Worm (Caenorhabditis elegans): ENCODE data around the gene nap-1.
A peak's percentile ranks its signal among the peaks of the same experiment; 100 is the strongest.

Gene nap-1

DNA sequence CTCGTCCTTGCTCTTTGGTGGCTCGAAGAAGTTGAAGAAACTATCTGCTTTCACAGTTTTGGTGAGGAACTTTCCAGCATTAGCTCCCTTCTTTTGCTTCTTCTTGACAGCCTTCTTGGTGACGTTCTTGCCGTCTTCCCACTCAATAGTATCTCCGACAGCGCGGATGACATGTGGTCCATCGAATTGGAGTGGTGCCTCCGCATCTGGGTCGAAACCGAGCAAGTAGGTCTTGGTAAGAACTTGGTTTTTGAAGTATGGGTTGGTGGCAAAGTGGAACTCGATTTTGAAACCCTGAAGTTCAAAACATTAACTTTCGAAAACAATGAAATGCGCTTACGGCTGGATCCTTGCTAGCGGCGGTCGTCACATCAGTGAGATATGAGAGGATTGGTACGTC lies 839 bp downstream of the nap-1 start:
- 0 out of 2 replicates have a peak, but pooled peaks have one; percentile 80 for TF ChIP-seq ceh-58 (GFP tag; IDR thresholded peaks at IDR 0.05)
- 0 out of 2 replicates have a peak, but pooled peaks have one; percentile 12 for TF ChIP-seq nhr-120 (GFP tag; IDR thresholded peaks at IDR 0.05)
- peak; percentile 51; the same call in 1 of the 2 replicates for TF ChIP-seq lin-26 (GFP tag; IDR thresholded peaks at IDR 0.05)
- TF ChIP-seq T07F8.4 (tag; optimal IDR thresholded peaks at IDR 0.05), result no peak

ce11 chrIV:8377501-8377900 lies 1.6 kb downstream of the nap-1 start, which contains the start of gene D2096.7:
D2096.7 (minus strand) TSS chrIV:8377630.
- no peak for TF ChIP-seq sdz-38 (tag; optimal IDR thresholded peaks at IDR 0.05)
- no peak for TF ChIP-seq ceh-27 (GFP tag; optimal IDR thresholded peaks at IDR 0.05)
- TF ChIP-seq madf-3 (GFP tag; IDR thresholded peaks at IDR 0.05), result peak; percentile 91
- TF ChIP-seq B0035.1 (tag; optimal IDR thresholded peaks at IDR 0.05), result peak; percentile 52
- TF ChIP-seq ZK185.1 (tag; optimal IDR thresholded peaks at IDR 0.05; ENCODE audit: poor library complexity, severe bottlenecking), result peak; percentile 32
- TF ChIP-seq lin-54 (GFP tag; optimal IDR thresholded peaks at IDR 0.05), result peak; percentile 74
- TF ChIP-seq him-1 (tag; optimal IDR thresholded peaks at IDR 0.05), result peak; percentile 80
- no peak for TF ChIP-seq nhr-179 (tag; optimal IDR thresholded peaks at IDR 0.05)
- TF ChIP-seq repo-1 (tag; optimal IDR thresholded peaks at IDR 0.05), result peak; percentile 88
- no peak for TF ChIP-seq somi-1 (GFP tag; optimal IDR thresholded peaks at IDR 0.05)
- TF ChIP-seq pbrm-1 (GFP tag; IDR thresholded peaks at IDR 0.05), result peak; percentile 87
- TF ChIP-seq let-526 (GFP tag; IDR thresholded peaks at IDR 0.05), result no peak
- TF ChIP-seq K11D2.4 (GFP tag; IDR thresholded peaks at IDR 0.05), result 0 out of 2 replicates have a peak, but pooled peaks have one; percentile 22
- TF ChIP-seq nhr-120 (GFP tag; IDR thresholded peaks at IDR 0.05), result 0 out of 2 replicates have a peak, but pooled peaks have one; percentile 55
- TF ChIP-seq F37B4.10 (GFP tag; IDR thresholded peaks at IDR 0.05), result 0 out of 2 replicates have a peak, but pooled peaks have one; percentile 88
- TF ChIP-seq ceh-79 (tag; optimal IDR thresholded peaks at IDR 0.05), result peak; percentile 86
- TF ChIP-seq egrh-3 (GFP tag; IDR thresholded peaks at IDR 0.05), result no peak
- TF ChIP-seq ccch-3 (GFP tag; optimal IDR thresholded peaks at IDR 0.05), result no peak
- TF ChIP-seq athp-1 (tag; optimal IDR thresholded peaks at IDR 0.05), result peak; percentile 92
- peak in 1 of 2 experiments; percentile 47 for TF ChIP-seq let-607 (tag; optimal IDR thresholded peaks at IDR 0.05)
- no peak for TF ChIP-seq madf-10 (tag; optimal IDR thresholded peaks at IDR 0.05)
- peak; percentile 70 for TF ChIP-seq dox-1 (GFP tag; IDR thresholded peaks at IDR 0.05)
- peak; percentile 93 for TF ChIP-seq F52B5.7 (tag; optimal IDR thresholded peaks at IDR 0.05)
- TF ChIP-seq nhr-27 (tag; optimal IDR thresholded peaks at IDR 0.05), result peak; percentile 85
- no peak for TF ChIP-seq lsy-27 (tag; optimal IDR thresholded peaks at IDR 0.05; ENCODE audit: borderline replicate concordance, insufficient read depth)
- TF ChIP-seq ceh-91 (GFP tag; IDR thresholded peaks at IDR 0.05), result no peak
- peak; percentile 79; the same call in 1 of the 2 replicates for TF ChIP-seq ztf-25 (GFP tag; IDR thresholded peaks at IDR 0.05)
- peak; percentile 96; the same call in 1 of the 2 replicates for TF ChIP-seq ceh-58 (GFP tag; IDR thresholded peaks at IDR 0.05)
- 0 out of 2 replicates have a peak, but pooled peaks have one; percentile 2 for TF ChIP-seq hmg-20 (GFP tag; IDR thresholded peaks at IDR 0.05)
- peak; percentile 79 for TF ChIP-seq dpff-1 (tag; optimal IDR thresholded peaks at IDR 0.05)
- TF ChIP-seq ekl-4 (GFP tag; IDR thresholded peaks at IDR 0.05), result peak; percentile 92
- TF ChIP-seq Y79H2A.3 (GFP tag; conservative IDR thresholded peaks at IDR 0.05), result peak; percentile 77
- TF ChIP-seq nfya-2 (GFP tag; IDR thresholded peaks at IDR 0.05), result peak; percentile 93
- TF ChIP-seq rec-8 (tag; optimal IDR thresholded peaks at IDR 0.05), result no peak
- peak; percentile 89 for TF ChIP-seq attf-6 (GFP tag; IDR thresholded peaks at IDR 0.05)
- peak; percentile 60 for TF ChIP-seq rcor-1 (GFP tag; IDR thresholded peaks at IDR 0.05)
- no peak for TF ChIP-seq Y67H2A.10 (GFP tag; conservative IDR thresholded peaks at IDR 0.05)
- peak; percentile 66 for TF ChIP-seq F39B2.1 (GFP tag; IDR thresholded peaks at IDR 0.05)
- TF ChIP-seq ztf-22 (GFP tag; optimal IDR thresholded peaks at IDR 0.05), result peak; percentile 10
- peak; percentile 35 for TF ChIP-seq B0261.1 (tag; optimal IDR thresholded peaks at IDR 0.05)
- peak; percentile 64 for TF ChIP-seq lsl-1 (GFP tag; optimal IDR thresholded peaks at IDR 0.05)
- peak; percentile 68; the same call in 1 of the 2 replicates for TF ChIP-seq hlh-26 (GFP tag; conservative IDR thresholded peaks at IDR 0.05)
- TF ChIP-seq B0336.3 (GFP tag; IDR thresholded peaks at IDR 0.05), result peak; percentile 96
- peak; percentile 95 for TF ChIP-seq Y56A3A.18 (GFP tag; IDR thresholded peaks at IDR 0.05)

All from whole organism, young adult.